Worm (Caenorhabditis elegans): ENCODE measurements around the gene F53A9.3.

DNA sequence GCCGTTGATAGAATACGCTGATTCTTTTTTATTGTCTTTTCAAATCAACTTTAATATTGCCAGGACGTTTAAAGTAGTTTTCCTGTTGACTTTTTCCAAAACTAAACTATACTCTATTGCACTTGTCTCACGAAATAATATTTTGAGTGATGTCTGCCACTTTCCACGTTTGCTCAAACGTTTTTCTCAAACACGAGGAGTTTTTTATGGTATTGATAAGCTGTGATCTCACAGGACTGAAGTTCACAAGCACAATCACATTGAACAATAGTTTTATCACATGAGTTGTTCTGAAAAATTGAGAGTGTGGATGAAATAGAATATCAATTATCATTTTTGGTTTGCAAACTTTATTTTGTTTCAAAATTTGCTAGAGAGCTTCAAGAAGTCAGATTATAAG, 11.7 kb downstream of the F53A9.3 start:
- TF ChIP-seq him-1 (tag; optimal IDR thresholded peaks at IDR 0.05) (no peak), dao-5 (tag; optimal IDR thresholded peaks at IDR 0.05) (no peak)
